Worm (Caenorhabditis elegans) whole organism, L2 larva: ENCODE results near the gene mlk-1.

ENCODE experiments used
- C34F6.9 ChIP-seq: fragments of 150-350 bp; optimal IDR thresholded peaks from 2 replicates; lab custom pipeline; 2014; ENCODE audit warnings: missing biosample characterization, missing genetic modification characterization
- F13H6.1 ChIP-seq: sonication (generic microtip); optimal IDR thresholded peaks from 2 replicates; lab custom pipeline; 2016; ENCODE audit warnings: missing genetic modification characterization, missing compliant biosample characterization
- R02D3.7 ChIP-seq: fragments of 150-350 bp; optimal IDR thresholded peaks from 2 replicates; lab custom pipeline; 2014; ENCODE audit warnings: missing biosample characterization, missing genetic modification characterization
- Y55F3AM.14 ChIP-seq: fragments of 200-800 bp; sonication (Bioruptor generic); optimal IDR thresholded peaks from 2 replicates; lab custom pipeline; 2018; ENCODE audit warnings: mild to moderate bottlenecking, missing genetic modification characterization, missing compliant biosample characterization
- ZK546.5 ChIP-seq: sonication (generic microtip); optimal IDR thresholded peaks from 2 replicates; lab custom pipeline; 2017; ENCODE audit warnings: missing biosample characterization, missing genetic modification characterization
- alr-1 ChIP-seq: fragments of 150-350 bp; optimal IDR thresholded peaks from 2 replicates; lab custom pipeline; 2014; ENCODE audit warnings: missing biosample characterization, missing genetic modification characterization
- aly-2 ChIP-seq: fragments of 150-350 bp; optimal IDR thresholded peaks from 2 replicates; lab custom pipeline; 2014; ENCODE audit warnings: missing biosample characterization, missing genetic modification characterization
- blmp-1 ChIP-seq: sonication (generic microtip); optimal IDR thresholded peaks from 2 replicates; lab custom pipeline; 2017; ENCODE audit warnings: missing genetic modification characterization, mild to moderate bottlenecking, missing compliant biosample characterization, antibody characterized with exemption, moderate library complexity; ENCODE audit not compliant: insufficient read depth
- ceh-82 ChIP-seq: fragments of 150-350 bp; optimal IDR thresholded peaks from 2 replicates; lab custom pipeline; 2014; ENCODE audit warnings: missing biosample characterization, missing genetic modification characterization
- crh-2 ChIP-seq: sonication (generic microtip); optimal IDR thresholded peaks from 2 replicates; lab custom pipeline; 2017; ENCODE audit warnings: missing biosample characterization, missing genetic modification characterization
- dmd-4 ChIP-seq: sonication (generic microtip); optimal IDR thresholded peaks from 2 replicates; lab custom pipeline; 2017; ENCODE audit warnings: missing biosample characterization, missing genetic modification characterization
- egl-27 ChIP-seq: sonication (generic microtip); optimal IDR thresholded peaks from 3 replicates; lab custom pipeline; 2017; ENCODE audit warnings: missing biosample characterization, missing genetic modification reagents, missing genetic modification characterization
- elt-1 ChIP-seq: fragments of 150-350 bp; optimal IDR thresholded peaks from 2 replicates; lab custom pipeline; 2014; ENCODE audit warnings: missing biosample characterization, missing genetic modification characterization
- elt-3 ChIP-seq: sonication (generic microtip); optimal IDR thresholded peaks from 2 replicates; lab custom pipeline; 2017; ENCODE audit warnings: missing biosample characterization, missing genetic modification characterization
- fos-1 ChIP-seq: fragments of 150-350 bp; optimal IDR thresholded peaks from 2 replicates; lab custom pipeline; 2014; ENCODE audit warnings: missing biosample characterization, missing genetic modification characterization
- gmeb-1 ChIP-seq: fragments of 150-350 bp; optimal IDR thresholded peaks from 2 replicates; lab custom pipeline; 2014; ENCODE audit warnings: missing biosample characterization, missing genetic modification characterization
- lin-11 ChIP-seq: fragments of 150-350 bp; sonication (generic microtip); optimal IDR thresholded peaks from 2 replicates; lab custom pipeline; 2014; ENCODE audit warnings: missing biosample characterization, missing genetic modification characterization, inconsistent platforms, mixed read lengths
- lin-13 ChIP-seq: fragments of 150-350 bp; optimal IDR thresholded peaks from 2 replicates; lab custom pipeline; 2014; ENCODE audit warnings: missing biosample characterization, missing genetic modification reagents, missing genetic modification characterization
- lin-39 ChIP-seq: fragments of 150-350 bp; optimal IDR thresholded peaks from 2 replicates; lab custom pipeline; 2014; ENCODE audit warnings: missing biosample characterization, missing genetic modification reagents, missing genetic modification characterization
- mab-5 ChIP-seq: fragments of 150-350 bp; optimal IDR thresholded peaks from 2 replicates; lab custom pipeline; 2014; ENCODE audit warnings: missing biosample characterization, missing genetic modification characterization
- mbf-1 ChIP-seq: sonication (generic microtip); optimal IDR thresholded peaks from 2 replicates; lab custom pipeline; 2017; ENCODE audit warnings: missing biosample characterization, missing genetic modification characterization
- mdl-1 ChIP-seq, 2 experiments: fragments of 150-350 bp in 1 of 2; sonication (generic microtip) in 1 of 2; optimal IDR thresholded peaks; 2 replicates each; lab custom pipeline; 2017; ENCODE audit warnings: missing biosample characterization in 2 of 2, missing genetic modification characterization in 2 of 2
- nhr-11 ChIP-seq: fragments of 150-350 bp; optimal IDR thresholded peaks from 2 replicates; lab custom pipeline; 2014; ENCODE audit warnings: missing biosample characterization, missing genetic modification characterization
- nhr-12 ChIP-seq: fragments of 150-350 bp; optimal IDR thresholded peaks from 2 replicates; lab custom pipeline; 2014; ENCODE audit warnings: missing biosample characterization, missing genetic modification characterization
- nhr-21 ChIP-seq: fragments of 150-350 bp; optimal IDR thresholded peaks from 2 replicates; lab custom pipeline; 2014; ENCODE audit warnings: missing biosample characterization, missing genetic modification characterization
- nhr-23 ChIP-seq: fragments of 150-350 bp; optimal IDR thresholded peaks from 2 replicates; lab custom pipeline; 2014; ENCODE audit warnings: missing biosample characterization, missing genetic modification reagents, missing genetic modification characterization
- nhr-237 ChIP-seq: fragments of 150-350 bp; optimal IDR thresholded peaks from 2 replicates; lab custom pipeline; 2014; ENCODE audit warnings: missing biosample characterization, missing genetic modification characterization
- nhr-6 ChIP-seq: fragments of 150-350 bp; optimal IDR thresholded peaks from 2 replicates; lab custom pipeline; 2014; ENCODE audit warnings: missing biosample characterization, missing genetic modification characterization
- nhr-77 ChIP-seq: fragments of 150-350 bp; optimal IDR thresholded peaks from 2 replicates; lab custom pipeline; 2014; ENCODE audit warnings: missing biosample characterization, missing genetic modification characterization
- peb-1 ChIP-seq: fragments of 150-350 bp; optimal IDR thresholded peaks from 2 replicates; lab custom pipeline; 2014; ENCODE audit warnings: missing biosample characterization, missing genetic modification characterization
- sem-4 ChIP-seq: fragments of 150-350 bp; optimal IDR thresholded peaks from 2 replicates; lab custom pipeline; 2014; ENCODE audit warnings: missing biosample characterization, missing genetic modification reagents, missing genetic modification characterization
- skn-1 ChIP-seq: sonication (generic microtip); optimal IDR thresholded peaks from 2 replicates; lab custom pipeline; 2017; ENCODE audit warnings: missing biosample characterization, missing genetic modification characterization
- sma-3 ChIP-seq: sonication (generic microtip); optimal IDR thresholded peaks from 2 replicates; lab custom pipeline; 2016; ENCODE audit warnings: missing genetic modification reagents, missing genetic modification characterization, missing compliant biosample characterization
- sma-9 ChIP-seq, 2 experiments: fragments of 150-350 bp in 1 of 2; sonication (generic microtip) in 1 of 2; optimal IDR thresholded peaks; 2 replicates each; lab custom pipeline; 2014 to 2016; ENCODE audit warnings: missing genetic modification characterization in 2 of 2, mild to moderate bottlenecking in 1 of 2, missing biosample characterization in 1 of 2, missing compliant biosample characterization in 1 of 2, missing genetic modification reagents in 1 of 2, moderate library complexity in 1 of 2
- snpc-4 ChIP-seq: fragments of 150-350 bp; optimal IDR thresholded peaks from 2 replicates; lab custom pipeline; 2014; ENCODE audit warnings: missing biosample characterization, missing genetic modification characterization
- unc-39 ChIP-seq: fragments of 150-350 bp; optimal IDR thresholded peaks from 2 replicates; lab custom pipeline; 2014; ENCODE audit warnings: missing biosample characterization, missing genetic modification characterization
- unc-62 ChIP-seq: fragments of 150-350 bp; optimal IDR thresholded peaks from 2 replicates; lab custom pipeline; 2014; ENCODE audit warnings: missing biosample characterization, missing genetic modification reagents, missing genetic modification characterization
- zag-1 ChIP-seq: fragments of 150-350 bp; optimal IDR thresholded peaks from 2 replicates; lab custom pipeline; 2014; ENCODE audit warnings: missing biosample characterization, missing genetic modification characterization
- ztf-1 ChIP-seq: fragments of 200-800 bp; sonication (Bioruptor generic); conservative IDR thresholded peaks from 2 replicates; pipeline ENCODE4 v1.3.6; 2022; ENCODE audit warnings: missing genetic modification characterization, missing compliant biosample characterization
- ztf-11 ChIP-seq: sonication (generic microtip); optimal IDR thresholded peaks from 2 replicates; lab custom pipeline; 2017; ENCODE audit warnings: missing biosample characterization, missing genetic modification characterization
- ztf-4 ChIP-seq: fragments of 150-350 bp; optimal IDR thresholded peaks from 2 replicates; lab custom pipeline; 2014; ENCODE audit warnings: missing biosample characterization, missing genetic modification characterization

Gene mlk-1

DNA sequence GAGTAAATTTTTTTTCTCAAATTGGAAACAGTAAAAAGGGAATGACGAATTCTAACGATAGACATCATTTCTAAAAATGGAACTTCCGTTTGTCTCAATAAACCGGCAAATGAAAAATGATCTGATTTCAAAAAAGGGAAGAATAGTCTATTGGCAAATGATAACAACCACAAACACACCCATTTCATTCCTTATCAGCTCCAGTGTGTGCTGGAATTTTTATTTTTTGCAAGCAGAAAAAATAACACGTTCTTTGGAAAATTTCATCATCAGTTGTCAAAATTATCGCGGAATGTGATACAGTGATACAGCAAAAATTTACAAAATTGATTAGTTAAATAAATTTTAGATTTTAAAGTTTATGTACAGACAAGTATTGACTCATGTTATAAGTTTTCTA, 2.8 kb upstream of the mlk-1 start:
- TF ChIP-seq fos-1 (peak; percentile 86), crh-2 (tag; lab: Kevin White, UChicago) (peak; percentile 58), alr-1 (tag; lab: Kevin White, UChicago) (no peak)

DNA sequence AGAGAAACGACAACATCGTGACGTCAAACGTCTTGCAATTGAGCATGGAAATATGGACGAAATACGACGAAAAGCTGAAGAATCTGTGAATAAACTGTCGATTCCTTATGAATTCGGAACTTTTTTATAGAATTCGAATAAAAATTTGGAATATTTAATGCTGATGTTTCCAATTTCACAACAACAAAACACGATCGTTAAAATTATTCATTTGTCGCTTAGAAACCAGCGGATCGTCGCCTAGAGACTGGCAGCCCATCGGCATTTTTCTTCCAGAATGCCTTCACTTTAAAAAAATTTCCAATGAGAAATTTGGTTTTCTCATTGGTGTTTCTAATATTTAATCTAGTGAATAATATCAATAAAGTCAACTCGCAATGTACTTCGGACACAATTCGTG, 11.3 kb downstream of the mlk-1 start, which contains the start of gene cwp-4:
Gene cwp-4, plus strand, starts transcription at position 301 of the 400 bp plus-strand sequence.
- TF ChIP-seq zag-1 (tag; lab: Kevin White, UChicago) (no peak), elt-3 (no peak), snpc-4 (no peak), nhr-23 (tag; lab: Kevin White, UChicago) (no peak), aly-2 (tag; lab: Kevin White, UChicago) (no peak), mbf-1 (no peak), ZK546.5 (tag; lab: Kevin White, UChicago) (no peak), nhr-21 (tag; lab: Kevin White, UChicago) (no peak), egl-27 (no peak), mdl-1 (tag; optimal IDR thresholded peaks at IDR 0.05; lab: Kevin White, UChicago) (no peak), alr-1 (tag; lab: Kevin White, UChicago) (no peak), nhr-6 (tag; lab: Kevin White, UChicago) (no peak), nhr-237 (no peak), fos-1 (no peak), unc-39 (no peak), Y55F3AM.14 (GFP tag; lab: Kevin White, UChicago) (no peak), ztf-4 (tag; lab: Kevin White, UChicago) (no peak), lin-13 (GFP tag; lab: Kevin White, UChicago) (no peak), blmp-1 (no peak)

DNA sequence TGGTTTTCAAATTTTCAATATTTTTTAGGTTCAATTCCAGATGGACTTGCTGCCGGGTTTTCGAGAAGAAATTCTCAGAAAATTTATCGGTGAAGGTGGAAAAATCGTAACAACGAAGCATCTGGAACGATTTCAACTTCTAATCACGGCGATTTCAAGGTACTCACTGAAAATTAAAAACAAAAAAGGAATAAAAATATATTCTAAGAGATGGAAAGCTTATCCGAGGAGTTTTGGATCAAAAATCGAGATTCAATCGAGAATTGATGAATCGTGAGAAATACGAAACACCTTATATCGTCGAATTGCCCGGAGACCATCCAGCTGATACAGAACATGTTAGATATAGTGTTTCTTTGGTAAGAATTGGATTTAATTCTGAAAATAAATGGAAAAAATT, 12.4 kb downstream of the mlk-1 start, which contains the start of gene K11D12.12:
Gene K11D12.12, plus strand, starts transcription at position 29 of the 400 bp plus-strand sequence.
- TF ChIP-seq R02D3.7 (tag; lab: Kevin White, UChicago), result no peak
- no peak for TF ChIP-seq F13H6.1 (tag; lab: Kevin White, UChicago)
- no peak for TF ChIP-seq lin-11
- TF ChIP-seq ztf-11 (tag; lab: Kevin White, UChicago), result no peak
- no peak for TF ChIP-seq nhr-77
- TF ChIP-seq gmeb-1 (tag; lab: Kevin White, UChicago), result no peak
- TF ChIP-seq crh-2 (tag; lab: Kevin White, UChicago), result no peak
- no peak for TF ChIP-seq aly-2 (tag; lab: Kevin White, UChicago)
- TF ChIP-seq peb-1 (tag; lab: Kevin White, UChicago), result no peak
- TF ChIP-seq ztf-1 (GFP tag; lab: Robert Waterston, UW), result no peak

DNA sequence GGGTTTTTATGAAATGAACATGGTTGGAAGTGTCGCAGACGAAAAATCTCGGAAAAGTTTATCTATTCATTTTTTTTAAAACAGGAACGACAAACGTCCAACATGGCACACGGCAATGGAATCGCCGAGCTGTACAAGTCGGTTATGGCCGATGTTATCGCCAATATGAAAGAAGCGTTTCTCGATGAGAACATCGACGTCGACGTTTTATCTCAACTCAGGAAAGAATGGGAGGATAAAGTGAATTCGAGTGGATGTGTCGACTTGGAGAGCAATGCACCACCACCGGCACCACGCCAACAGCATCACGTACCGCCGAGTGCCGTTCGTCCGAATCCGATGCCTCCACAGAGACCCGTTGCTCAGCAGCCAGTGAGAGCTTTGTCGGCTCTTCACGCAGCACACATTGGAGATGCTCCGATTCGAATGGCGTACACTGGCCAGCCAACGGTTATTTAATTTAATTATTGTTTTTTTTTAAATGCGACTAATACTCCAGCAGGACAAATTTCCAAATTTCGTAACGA, 14.5 kb downstream of the mlk-1 start:
- TF ChIP-seq sma-9 (GFP tag; optimal IDR thresholded peaks at IDR 0.05; lab: Kevin White, UChicago) (peak; percentile 3), sma-9 (tag; optimal IDR thresholded peaks at IDR 0.05; lab: Kevin White, UChicago) (no peak), lin-11 (no peak)

DNA sequence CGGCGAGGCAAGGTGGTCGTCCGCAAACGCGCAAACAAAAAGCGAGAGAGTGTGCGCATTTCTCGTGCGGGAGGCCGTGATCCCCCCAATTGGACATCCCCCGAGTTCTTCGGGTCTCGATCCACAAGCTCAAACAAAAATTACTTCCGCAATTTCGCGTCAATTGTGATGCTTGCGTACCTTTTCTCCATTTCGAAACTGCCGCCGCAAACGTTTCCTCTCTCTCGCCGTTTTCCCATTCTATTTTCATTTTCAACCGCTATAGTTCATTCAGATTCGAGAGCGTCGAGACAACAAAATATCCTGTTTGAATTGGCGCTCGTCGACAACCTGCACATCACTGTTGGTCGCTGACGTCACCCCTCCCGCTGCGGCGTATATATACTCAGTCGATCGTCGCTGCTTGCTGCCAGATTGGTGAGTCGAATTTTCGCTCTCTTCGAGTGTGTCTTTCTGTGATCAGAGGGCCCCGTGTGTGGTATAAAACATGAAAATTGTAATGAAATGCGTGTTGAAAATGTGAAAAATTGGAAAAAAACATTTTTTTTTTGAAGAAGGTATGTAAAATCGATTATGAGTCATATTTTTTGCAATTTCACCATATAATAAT, 15.2 kb downstream of the mlk-1 start, which contains the start of the genes pqn-51 and K11D12.14:
Gene pqn-51, plus strand, starts transcription at position 275 of the 610 bp plus-strand sequence.
Gene K11D12.14, plus strand, starts transcription at position 304 of the 610 bp plus-strand sequence.
- TF ChIP-seq mab-5 (tag; lab: Kevin White, UChicago) (peak; percentile 64), sem-4 (tag; lab: Kevin White, UChicago) (peak; percentile 90), nhr-237 (peak; percentile 61), elt-1 (tag; lab: Kevin White, UChicago) (no peak), ztf-1 (GFP tag; lab: Robert Waterston, UW) (no peak), lin-39 (tag; lab: Kevin White, UChicago) (no peak), zag-1 (tag; lab: Kevin White, UChicago) (peak; percentile 68), mdl-1 (tag; optimal IDR thresholded peaks at IDR 0.05; lab: Kevin White, UChicago) (peak in 1 of 2 experiments; percentile 59), nhr-23 (tag; lab: Kevin White, UChicago) (no peak), sma-3 (GFP tag; lab: Kevin White, UChicago) (peak; percentile 95), ztf-4 (tag; lab: Kevin White, UChicago) (peak; percentile 89), dmd-4 (no peak), ceh-82 (tag; lab: Kevin White, UChicago) (peak; percentile 40), crh-2 (tag; lab: Kevin White, UChicago) (peak; percentile 95), ztf-11 (tag; lab: Kevin White, UChicago) (no peak), gmeb-1 (tag; lab: Kevin White, UChicago) (peak; percentile 92), C34F6.9 (tag; lab: Kevin White, UChicago) (peak; percentile 96), sma-9 (GFP tag; optimal IDR thresholded peaks at IDR 0.05; lab: Kevin White, UChicago) (peak; percentile 90), sma-9 (tag; optimal IDR thresholded peaks at IDR 0.05; lab: Kevin White, UChicago) (peak; percentile 47), nhr-11 (tag; lab: Kevin White, UChicago) (no peak), nhr-77 (no peak), unc-39 (no peak), unc-62 (GFP tag; lab: Kevin White, UChicago) (peak; percentile 35), ZK546.5 (tag; lab: Kevin White, UChicago) (peak; percentile 95), Y55F3AM.14 (GFP tag; lab: Kevin White, UChicago) (peak; percentile 98), blmp-1 (peak; percentile 79), F13H6.1 (tag; lab: Kevin White, UChicago) (peak; percentile 98), lin-13 (GFP tag; lab: Kevin White, UChicago) (peak; percentile 87), nhr-12 (tag; lab: Kevin White, UChicago) (no peak), fos-1 (peak; percentile 92), egl-27 (peak; percentile 86), skn-1 (tag; lab: Kevin White, UChicago) (no peak), nhr-6 (tag; lab: Kevin White, UChicago) (peak; percentile 88)
